Worm (Caenorhabditis elegans): ENCODE results near the gene chk-1.

ce11 chrV:3759419-3759915 is at the start of gene chk-1:
- no peak for TF ChIP-seq ztf-26 (tag; optimal IDR thresholded peaks at IDR 0.05)
- TF ChIP-seq madf-6 (GFP tag; IDR thresholded peaks at IDR 0.05): peak; percentile 49; the same call in 1 of the 2 replicates
- TF ChIP-seq die-1 (tag; optimal IDR thresholded peaks at IDR 0.05): no peak
- no peak for TF ChIP-seq snpc-4 (GFP tag; optimal IDR thresholded peaks at IDR 0.05)
- TF ChIP-seq snpc-4 (tag; optimal IDR thresholded peaks at IDR 0.05): no peak
- TF ChIP-seq egl-18 (GFP tag; IDR thresholded peaks at IDR 0.05): no peak

Measured in whole organism, young adult.